Fruit fly (Drosophila melanogaster) whole organism, embryonic: ENCODE data around the gene CG44158.

Experiments used
- BEAF-32 ChIP-seq: fragments of 200-800 bp; sonication (Bioruptor generic); optimal IDR thresholded peaks from 3 replicates; lab custom pipeline; 2017; ENCODE audit warnings: missing biosample characterization, missing genetic modification characterization, mild to moderate bottlenecking, moderate library complexity, missing genetic modification reagents
- CG13287 ChIP-seq: fragments of 200-800 bp; sonication (Bioruptor generic); IDR thresholded peaks from 2 replicates; pipeline ENCODE4 v1.3.6; 2022; ENCODE audit warnings: missing biosample characterization, missing genetic modification characterization; ENCODE audit not compliant: partially characterized antibody
- CG15514 ChIP-seq: fragments of 200-800 bp; sonication (Bioruptor generic); optimal IDR thresholded peaks from 3 replicates; lab custom pipeline; 2017; ENCODE audit warnings: missing biosample characterization, missing genetic modification characterization, mild to moderate bottlenecking, moderate library complexity, missing genetic modification reagents
- CG1603 ChIP-seq: fragments of 200-800 bp; sonication (Bioruptor generic); optimal IDR thresholded peaks from 2 replicates; lab custom pipeline; 2019; ENCODE audit warnings: missing biosample characterization, mild to moderate bottlenecking, missing genetic modification characterization, moderate library complexity
- CG1647 ChIP-seq: fragments of 200-800 bp; sonication (Bioruptor generic); optimal IDR thresholded peaks from 3 replicates; lab custom pipeline; 2016; ENCODE audit warnings: missing biosample characterization, missing genetic modification characterization
- CG17385 ChIP-seq: fragments of 200-800 bp; sonication (Bioruptor generic); optimal IDR thresholded peaks from 3 replicates; lab custom pipeline; 2018; ENCODE audit warnings: missing biosample characterization, mild to moderate bottlenecking, missing genetic modification characterization
- CG17802 ChIP-seq: fragments of 200-800 bp; sonication (Bioruptor generic); optimal IDR thresholded peaks from 2 replicates; lab custom pipeline; 2018; ENCODE audit warnings: missing biosample characterization, mild to moderate bottlenecking, missing genetic modification characterization, moderate library complexity
- CG18476 ChIP-seq: fragments of 200-800 bp; sonication (Bioruptor generic); optimal IDR thresholded peaks from 2 replicates; lab custom pipeline; 2016; ENCODE audit warnings: missing biosample characterization, mild to moderate bottlenecking, missing genetic modification characterization
- CG2116 ChIP-seq: fragments of 200-800 bp; sonication (Bioruptor generic); optimal IDR thresholded peaks from 3 replicates; lab custom pipeline; 2018; ENCODE audit warnings: missing biosample characterization, mild to moderate bottlenecking, missing genetic modification characterization
- CG30020 ChIP-seq: fragments of 200-800 bp; optimal IDR thresholded peaks from 2 replicates; lab custom pipeline; 2019; ENCODE audit warnings: missing biosample characterization, mild to moderate bottlenecking, missing genetic modification characterization, moderate library complexity
- CG31388 ChIP-seq: fragments of 200-800 bp; sonication (Bioruptor generic); optimal IDR thresholded peaks from 2 replicates; lab custom pipeline; 2016; ENCODE audit warnings: missing biosample characterization, missing genetic modification characterization
- CG4424 ChIP-seq: fragments of 200-800 bp; sonication (Bioruptor generic); optimal IDR thresholded peaks from 3 replicates; lab custom pipeline; 2016; ENCODE audit warnings: missing biosample characterization, missing genetic modification characterization
- CG6791 ChIP-seq: fragments of 200-800 bp; sonication (Bioruptor generic); IDR thresholded peaks from 3 replicates; pipeline ENCODE4 v1.3.6; 2022; ENCODE audit warnings: missing biosample characterization, missing genetic modification characterization; ENCODE audit not compliant: partially characterized antibody
- CG7357 ChIP-seq: fragments of 200-800 bp; sonication (Bioruptor generic); IDR thresholded peaks from 3 replicates; pipeline ENCODE4 v1.3.6; 2022; ENCODE audit warnings: missing biosample characterization, missing genetic modification characterization
- CG7556 ChIP-seq: fragments of 200-800 bp; sonication (Bioruptor generic); optimal IDR thresholded peaks from 2 replicates; lab custom pipeline; 2017; ENCODE audit warnings: missing biosample characterization, mild to moderate bottlenecking, missing genetic modification characterization
- CG8765 ChIP-seq: fragments of 200-800 bp; sonication (Bioruptor generic); IDR thresholded peaks from 2 replicates; pipeline ENCODE4 v1.3.6; 2022; ENCODE audit warnings: missing biosample characterization, missing genetic modification characterization
- CHES-1-like ChIP-seq: fragments of 200-800 bp; sonication (Bioruptor generic); optimal IDR thresholded peaks from 2 replicates; lab custom pipeline; 2016; ENCODE audit warnings: missing biosample characterization, missing genetic modification characterization
- Dad ChIP-seq: fragments of 200-800 bp; sonication (Bioruptor generic); optimal IDR thresholded peaks from 3 replicates; lab custom pipeline; 2016; ENCODE audit warnings: missing biosample characterization, missing genetic modification characterization
- Deaf1 ChIP-seq: fragments of 200-800 bp; optimal IDR thresholded peaks from 3 replicates; lab custom pipeline; 2019; ENCODE audit warnings: missing biosample characterization, mild to moderate bottlenecking, missing genetic modification characterization, moderate library complexity
- Dll ChIP-seq: fragments of 200-800 bp; sonication (Bioruptor generic); IDR thresholded peaks from 4 replicates; pipeline ENCODE4 v1.3.6; 2022; ENCODE audit warnings: missing biosample characterization, missing genetic modification characterization; ENCODE audit not compliant: partially characterized antibody
- Dp ChIP-seq: fragments of 200-800 bp; sonication (Bioruptor generic); optimal IDR thresholded peaks from 2 replicates; lab custom pipeline; 2018; ENCODE audit warnings: missing biosample characterization, mild to moderate bottlenecking, missing genetic modification characterization, moderate library complexity
- Dref ChIP-seq: fragments of 200-800 bp; sonication (Bioruptor generic); IDR thresholded peaks from 2 replicates; pipeline ENCODE4 v1.3.6; 2022; ENCODE audit warnings: missing biosample characterization, missing genetic modification characterization
- HLH3B ChIP-seq: fragments of 200-800 bp; sonication (Bioruptor generic); IDR thresholded peaks from 2 replicates; pipeline ENCODE4 v1.3.6; 2022; ENCODE audit warnings: missing biosample characterization, missing genetic modification characterization
- HLH4C ChIP-seq: fragments of 200-800 bp; sonication (Bioruptor generic); IDR thresholded peaks from 3 replicates; pipeline ENCODE4 v1.3.6; 2022; ENCODE audit warnings: missing biosample characterization, missing genetic modification characterization; ENCODE audit not compliant: partially characterized antibody
- Hr51 ChIP-seq, 2 experiments: fragments of 200-800 bp; sonication (Bioruptor generic); optimal IDR thresholded peaks; 2 replicates in 1 of 2; 3 replicates in 1 of 2; lab custom pipeline; 2016 to 2018; ENCODE audit warnings: missing biosample characterization in 2 of 2, missing genetic modification characterization in 2 of 2, mild to moderate bottlenecking in 1 of 2, moderate library complexity in 1 of 2
- Med ChIP-seq: fragments of 200-800 bp; sonication (Bioruptor generic); peaks from one replicate; lab custom pipeline; 2016; ENCODE audit warnings: missing biosample characterization, missing genetic modification characterization, mild to moderate bottlenecking, inconsistent platforms, moderate library complexity
- Myb ChIP-seq: fragments of 200-800 bp; sonication (Bioruptor generic); optimal IDR thresholded peaks from 2 replicates; lab custom pipeline; 2016; ENCODE audit warnings: missing biosample characterization, missing genetic modification characterization
- NFAT ChIP-seq: fragments of 200-800 bp; sonication (Bioruptor generic); IDR thresholded peaks from 2 replicates; pipeline ENCODE4 v1.3.6; 2022; ENCODE audit warnings: missing biosample characterization, missing genetic modification characterization
- Opbp ChIP-seq: fragments of 200-800 bp; sonication (Bioruptor generic); IDR thresholded peaks from 3 replicates; pipeline ENCODE4 v1.3.6; 2022; ENCODE audit warnings: missing biosample characterization, missing genetic modification characterization; ENCODE audit not compliant: partially characterized antibody
- Scr ChIP-seq: fragments of 200-800 bp; sonication (Bioruptor generic); IDR thresholded peaks from 2 replicates; pipeline ENCODE4 v1.3.6; 2022; ENCODE audit warnings: missing biosample characterization, missing genetic modification characterization; ENCODE audit not compliant: partially characterized antibody
- Sry-δ ChIP-seq: fragments of 200-800 bp; sonication (Bioruptor generic); optimal IDR thresholded peaks from 2 replicates; lab custom pipeline; 2016; ENCODE audit warnings: missing biosample characterization, missing genetic modification characterization
- Tbp ChIP-seq: fragments of >200 bp; optimal IDR thresholded peaks from 2 replicates; lab custom pipeline; 2018; ENCODE audit warnings: missing biosample characterization, missing genetic modification characterization
- bowl ChIP-seq: fragments of 200-800 bp; sonication (Bioruptor generic); IDR thresholded peaks from 2 replicates; pipeline ENCODE4 v1.3.6; 2022; ENCODE audit warnings: missing biosample characterization, missing genetic modification characterization
- ci ChIP-seq: fragments of 200-800 bp; sonication (Bioruptor generic); IDR thresholded peaks from 3 replicates; pipeline ENCODE4 v1.3.6; 2022; ENCODE audit warnings: missing biosample characterization, missing genetic modification characterization
- exex ChIP-seq: fragments of 200-800 bp; sonication (Bioruptor generic); optimal IDR thresholded peaks from 4 replicates; lab custom pipeline; 2018; ENCODE audit warnings: missing biosample characterization, mild to moderate bottlenecking, missing genetic modification characterization, moderate library complexity
- fru ChIP-seq: fragments of >200 bp; optimal IDR thresholded peaks from 2 replicates; lab custom pipeline; 2017
- grau ChIP-seq: fragments of 200-800 bp; optimal IDR thresholded peaks from 3 replicates; lab custom pipeline; 2019; ENCODE audit warnings: missing biosample characterization, mild to moderate bottlenecking, missing genetic modification characterization, moderate library complexity
- pzg ChIP-seq: fragments of 200-800 bp; sonication (Bioruptor generic); optimal IDR thresholded peaks from 3 replicates; lab custom pipeline; 2018; ENCODE audit warnings: missing biosample characterization, mild to moderate bottlenecking, missing genetic modification characterization, moderate library complexity
- row ChIP-seq: fragments of 200-800 bp; sonication (Bioruptor generic); IDR thresholded peaks from 3 replicates; pipeline ENCODE4 v1.3.6; 2022; ENCODE audit warnings: missing biosample characterization, missing genetic modification characterization
- schlank ChIP-seq: fragments of 200-800 bp; sonication (Bioruptor generic); optimal IDR thresholded peaks from 2 replicates; lab custom pipeline; 2018; ENCODE audit warnings: missing biosample characterization, mild to moderate bottlenecking, missing genetic modification characterization
- sens ChIP-seq: fragments of 200-800 bp; sonication (Bioruptor generic); peaks from one replicate; lab custom pipeline; 2016; ENCODE audit warnings: missing biosample characterization, missing genetic modification characterization
- slbo ChIP-seq: fragments of 200-800 bp; sonication (Bioruptor generic); IDR thresholded peaks from 2 replicates; pipeline ENCODE4 v1.3.6; 2022; ENCODE audit warnings: missing biosample characterization, missing genetic modification characterization
- sna ChIP-seq: fragments of 200-800 bp; sonication (Bioruptor generic); IDR thresholded peaks from 2 replicates; pipeline ENCODE4 v1.3.6; 2022; ENCODE audit warnings: missing biosample characterization, missing genetic modification characterization; ENCODE audit not compliant: partially characterized antibody
- ssp ChIP-seq: fragments of 200-800 bp; sonication (Bioruptor generic); IDR thresholded peaks from 2 replicates; pipeline ENCODE4 v1.3.6; 2022; ENCODE audit warnings: missing biosample characterization, missing genetic modification characterization
- stwl ChIP-seq: fragments of 200-800 bp; sonication (Bioruptor generic); optimal IDR thresholded peaks from 3 replicates; lab custom pipeline; 2018; ENCODE audit warnings: missing biosample characterization, mild to moderate bottlenecking, missing genetic modification characterization, moderate library complexity
- trem ChIP-seq: fragments of 200-800 bp; optimal IDR thresholded peaks from 3 replicates; lab custom pipeline; 2019; ENCODE audit warnings: missing biosample characterization, mild to moderate bottlenecking, missing genetic modification characterization, moderate library complexity
- trh ChIP-seq: fragments of 200-800 bp; sonication (Bioruptor generic); optimal IDR thresholded peaks from 2 replicates; lab custom pipeline; 2016; ENCODE audit warnings: missing biosample characterization, missing genetic modification characterization
- wor ChIP-seq: fragments of 200-800 bp; sonication (Bioruptor generic); IDR thresholded peaks from 2 replicates; pipeline ENCODE4 v1.3.6; 2022; ENCODE audit warnings: missing biosample characterization, missing genetic modification characterization

Gene CG44158

dm6 chr3R:18228713-18229222, 20.2 kb downstream of the CG44158 start (continued):
- TF ChIP-seq ci (GFP tag; lab: Robert Waterston, UW): peak; percentile 49; the same call in 1 of the 3 replicates
- TF ChIP-seq HLH3B (GFP tag; lab: Robert Waterston, UW): 0 out of 2 replicates have a peak, but pooled peaks have one; percentile 21
- TF ChIP-seq slbo: peak; percentile 24; the same call in 1 of the 2 replicates
- no peak for TF ChIP-seq CG18476 (GFP tag; lab: Kevin White, UChicago)
- TF ChIP-seq NFAT (GFP tag; lab: Robert Waterston, UW): peak; percentile 47; the same call in 1 of the 2 replicates
- 0 out of 2 replicates have a peak, but pooled peaks have one; percentile 20 for TF ChIP-seq bowl (GFP tag; lab: Robert Waterston, UW)

- TF ChIP-seq Dref (peak; percentile 46; the same call in 1 of the 2 replicates), sna (GFP tag; lab: Robert Waterston, UW) (no peak), CG1647 (no peak), Scr (no peak), CG7556 (GFP tag; lab: Kevin White, UChicago) (no peak), CG2116 (GFP tag; lab: Kevin White, UChicago) (peak; percentile 10), CG30020 (tag; lab: Kevin White, UChicago) (peak; percentile 21), HLH4C (GFP tag; lab: Robert Waterston, UW) (0 out of 3 replicates have a peak, but pooled peaks have one; percentile 25), Dll (GFP tag; lab: Robert Waterston, UW) (0 out of 4 replicates have a peak, but pooled peaks have one; percentile 20), CG13287 (GFP tag; lab: Robert Waterston, UW) (peak; percentile 43; the same call in 1 of the 2 replicates), Dad (GFP tag; lab: Kevin White, UChicago) (no peak), wor (no peak), CG4424 (GFP tag; lab: Kevin White, UChicago) (no peak), CG17385 (GFP tag; lab: Kevin White, UChicago) (no peak), Sry-δ (GFP tag; lab: Kevin White, UChicago) (peak; percentile 32), CG1603 (tag; lab: Kevin White, UChicago) (peak; percentile 26), Opbp (no peak), Med (GFP tag; lab: Kevin White, UChicago) (peak; percentile 50), Deaf1 (no peak), stwl (peak; percentile 42), grau (tag; lab: Kevin White, UChicago) (no peak), sens (peak; percentile 45), Myb (GFP tag; lab: Kevin White, UChicago) (peak; percentile 80), exex (peak; percentile 9), schlank (tag; lab: Kevin White, UChicago) (no peak), trh (no peak), Hr51 (GFP tag; optimal IDR thresholded peaks at IDR 0.05; lab: Kevin White, UChicago) (no peak), fru (no peak), row (GFP tag; lab: Robert Waterston, UW) (peak; percentile 20; the same call in 1 of the 3 replicates), CHES-1-like (GFP tag; lab: Kevin White, UChicago) (no peak), CG15514 (GFP tag; lab: Kevin White, UChicago) (peak; percentile 47), CG7357 (GFP tag; lab: Robert Waterston, UW) (peak; percentile 79), CG8765 (no peak), CG17802 (tag; lab: Kevin White, UChicago) (peak; percentile 86), BEAF-32 (peak; percentile 41), ssp (GFP tag; lab: Robert Waterston, UW) (peak; percentile 84), Dp (peak; percentile 60), CG6791 (0 out of 3 replicates have a peak, but pooled peaks have one; percentile 27), trem (tag; lab: Kevin White, UChicago) (peak; percentile 13), Tbp (GFP tag; lab: Kevin White, UChicago) (no peak), CG31388 (GFP tag; lab: Kevin White, UChicago) (no peak), pzg (peak; percentile 37)
Observed at dm6 chr3R:18230229-18230628, 21.6 kb downstream of the CG44158 start.
